Fruit fly (Drosophila melanogaster) whole organism, embryonic: ENCODE measurements around the gene CG32313.

Experiments used
- BEAF-32 ChIP-seq: fragments of 200-800 bp; sonication (Bioruptor generic); optimal IDR thresholded peaks from 3 replicates; lab custom pipeline; 2017; ENCODE audit warnings: missing biosample characterization, missing genetic modification characterization, mild to moderate bottlenecking, moderate library complexity, missing genetic modification reagents
- CG10462 ChIP-seq: fragments of 200-800 bp; sonication (Bioruptor generic); optimal IDR thresholded peaks from 2 replicates; lab custom pipeline; 2016; ENCODE audit warnings: missing biosample characterization, missing genetic modification characterization
- CG10959 ChIP-seq: fragments of 200-800 bp; sonication (Bioruptor generic); IDR thresholded peaks from 2 replicates; pipeline ENCODE4 v1.3.6; 2022; ENCODE audit warnings: missing biosample characterization, missing genetic modification characterization
- CG12071 ChIP-seq: fragments of 200-800 bp; sonication (Bioruptor generic); optimal IDR thresholded peaks from 3 replicates; lab custom pipeline; 2018; ENCODE audit warnings: missing biosample characterization, mild to moderate bottlenecking, missing genetic modification characterization
- CG1233 ChIP-seq: fragments of 200-800 bp; sonication (Bioruptor generic); optimal IDR thresholded peaks from 4 replicates; lab custom pipeline; 2018; ENCODE audit warnings: missing biosample characterization, mild to moderate bottlenecking, missing genetic modification characterization
- CG13775 ChIP-seq: fragments of 200-800 bp; sonication (Bioruptor generic); optimal IDR thresholded peaks from 3 replicates; lab custom pipeline; 2017; ENCODE audit warnings: missing biosample characterization, mild to moderate bottlenecking, missing genetic modification characterization
- CG14710 ChIP-seq: fragments of 200-800 bp; sonication (Bioruptor generic); optimal IDR thresholded peaks from 3 replicates; lab custom pipeline; 2019; ENCODE audit warnings: missing biosample characterization, mild to moderate bottlenecking, missing genetic modification characterization, moderate library complexity
- CG15696 ChIP-seq: fragments of 200-800 bp; sonication (Bioruptor generic); optimal IDR thresholded peaks from 2 replicates; lab custom pipeline; 2019; ENCODE audit warnings: missing biosample characterization, mild to moderate bottlenecking, missing genetic modification characterization, moderate library complexity
- CG18619 ChIP-seq: fragments of 200-800 bp; sonication (Bioruptor generic); optimal IDR thresholded peaks from 3 replicates; lab custom pipeline; 2017; ENCODE audit warnings: missing biosample characterization, mild to moderate bottlenecking, missing genetic modification characterization
- CG2116 ChIP-seq: fragments of 200-800 bp; sonication (Bioruptor generic); optimal IDR thresholded peaks from 3 replicates; lab custom pipeline; 2018; ENCODE audit warnings: missing biosample characterization, mild to moderate bottlenecking, missing genetic modification characterization
- CG30403 ChIP-seq: fragments of 200-800 bp; sonication (Bioruptor generic); optimal IDR thresholded peaks from 3 replicates; lab custom pipeline; 2016; ENCODE audit warnings: missing biosample characterization, missing genetic modification characterization
- CG32767 ChIP-seq: fragments of 200-800 bp; sonication (Bioruptor generic); IDR thresholded peaks from 2 replicates; pipeline ENCODE4 v1.3.6; 2022; ENCODE audit warnings: missing biosample characterization, missing genetic modification characterization
- CG3995 ChIP-seq: fragments of 200-800 bp; sonication (Bioruptor generic); optimal IDR thresholded peaks from 3 replicates; lab custom pipeline; 2016; ENCODE audit warnings: missing biosample characterization, missing genetic modification characterization
- CG4707 ChIP-seq: fragments of 200-800 bp; sonication (Bioruptor generic); optimal IDR thresholded peaks from 2 replicates; lab custom pipeline; 2018; ENCODE audit warnings: missing biosample characterization, mild to moderate bottlenecking, missing genetic modification characterization, moderate library complexity
- CG6254 ChIP-seq: fragments of 200-800 bp; sonication (Bioruptor generic); optimal IDR thresholded peaks from 3 replicates; lab custom pipeline; 2017; ENCODE audit warnings: mild to moderate bottlenecking, missing biosample characterization, missing genetic modification reagents, missing genetic modification characterization
- CG8765 ChIP-seq: fragments of 200-800 bp; sonication (Bioruptor generic); IDR thresholded peaks from 2 replicates; pipeline ENCODE4 v1.3.6; 2022; ENCODE audit warnings: missing biosample characterization, missing genetic modification characterization
- CrebB ChIP-seq: fragments of 200-800 bp; sonication (Bioruptor generic); optimal IDR thresholded peaks from 3 replicates; lab custom pipeline; 2018; ENCODE audit warnings: missing biosample characterization, mild to moderate bottlenecking, missing genetic modification characterization
- Eip74EF ChIP-seq, 2 experiments: fragments of 200-800 bp in 1 of 2; fragments of >200 bp in 1 of 2; sonication (Bioruptor generic) in 1 of 2; optimal IDR thresholded peaks; 2 replicates each; lab custom pipeline; 2017 to 2019; ENCODE audit warnings: missing biosample characterization in 2 of 2, missing genetic modification characterization in 2 of 2, mild to moderate bottlenecking in 1 of 2, moderate library complexity in 1 of 2
- Ets65A ChIP-seq: fragments of 200-800 bp; sonication (Bioruptor generic); peaks from one replicate; lab custom pipeline; 2016; ENCODE audit warnings: missing biosample characterization, missing genetic modification characterization
- HHEX ChIP-seq: fragments of 200-800 bp; sonication (Bioruptor generic); optimal IDR thresholded peaks from 3 replicates; lab custom pipeline; 2017; ENCODE audit warnings: missing biosample characterization, mild to moderate bottlenecking, missing genetic modification characterization, missing genetic modification reagents
- Hmr ChIP-seq: fragments of 200-800 bp; sonication (Bioruptor generic); optimal IDR thresholded peaks from 3 replicates; lab custom pipeline; 2017; ENCODE audit warnings: mild to moderate bottlenecking, missing biosample characterization, missing genetic modification reagents, missing genetic modification characterization
- Hr51 ChIP-seq, 2 experiments: fragments of 200-800 bp; sonication (Bioruptor generic); optimal IDR thresholded peaks; 2 replicates in 1 of 2; 3 replicates in 1 of 2; lab custom pipeline; 2016 to 2018; ENCODE audit warnings: missing biosample characterization in 2 of 2, missing genetic modification characterization in 2 of 2, mild to moderate bottlenecking in 1 of 2, moderate library complexity in 1 of 2
- Jarid2 ChIP-seq: fragments of 200-800 bp; sonication (Bioruptor generic); optimal IDR thresholded peaks from 3 replicates; lab custom pipeline; 2017; ENCODE audit warnings: mild to moderate bottlenecking, missing biosample characterization, missing genetic modification reagents, missing genetic modification characterization
- Nf-YC ChIP-seq: fragments of 200-800 bp; optimal IDR thresholded peaks from 3 replicates; lab custom pipeline; 2019; ENCODE audit warnings: missing biosample characterization, mild to moderate bottlenecking, missing genetic modification characterization, moderate library complexity
- Oli ChIP-seq: fragments of 200-800 bp; sonication (Bioruptor generic); optimal IDR thresholded peaks from 2 replicates; lab custom pipeline; 2018; ENCODE audit warnings: missing biosample characterization, mild to moderate bottlenecking, missing genetic modification characterization, moderate library complexity
- Pdp1 ChIP-seq, 2 experiments: fragments of 200-800 bp; sonication (Bioruptor generic); optimal IDR thresholded peaks; 3 replicates each; lab custom pipeline; 2016; ENCODE audit warnings: missing biosample characterization in 2 of 2, missing genetic modification characterization in 2 of 2, mild to moderate bottlenecking in 1 of 2, moderate library complexity in 1 of 2
- Side ChIP-seq: fragments of 200-800 bp; sonication (Bioruptor generic); optimal IDR thresholded peaks from 2 replicates; lab custom pipeline; 2016; ENCODE audit warnings: missing biosample characterization, missing genetic modification characterization
- Ssrp ChIP-seq: fragments of 200-800 bp; sonication (Bioruptor generic); optimal IDR thresholded peaks from 2 replicates; lab custom pipeline; 2018; ENCODE audit warnings: missing biosample characterization, mild to moderate bottlenecking, missing genetic modification characterization, moderate library complexity
- Trl ChIP-seq, 3 experiments: fragments of >200 bp in 2 of 3; fragments of 200-800 bp in 1 of 3; sonication (Bioruptor generic) in 1 of 3; optimal IDR thresholded peaks; 2 replicates in 1 of 3; 3 replicates in 2 of 3; lab custom pipeline; 2016 to 2017; ENCODE audit warnings: missing biosample characterization in 1 of 3, missing genetic modification characterization in 1 of 3
- YL-1 ChIP-seq: fragments of 200-800 bp; sonication (Bioruptor generic); optimal IDR thresholded peaks from 3 replicates; lab custom pipeline; 2017; ENCODE audit warnings: missing biosample characterization, mild to moderate bottlenecking, missing genetic modification characterization
- az2 ChIP-seq: fragments of 200-800 bp; sonication (Bioruptor generic); optimal IDR thresholded peaks from 3 replicates; lab custom pipeline; 2016; ENCODE audit warnings: missing biosample characterization, missing genetic modification characterization
- caup ChIP-seq: fragments of 200-800 bp; sonication (Bioruptor generic); optimal IDR thresholded peaks from 3 replicates; lab custom pipeline; 2017; ENCODE audit warnings: missing biosample characterization, mild to moderate bottlenecking, missing genetic modification characterization, moderate library complexity; ENCODE audit not compliant: severe bottlenecking
- ci ChIP-seq: fragments of 200-800 bp; sonication (Bioruptor generic); IDR thresholded peaks from 3 replicates; pipeline ENCODE4 v1.3.6; 2022; ENCODE audit warnings: missing biosample characterization, missing genetic modification characterization
- dmrt11E ChIP-seq: fragments of 200-800 bp; sonication (Bioruptor generic); optimal IDR thresholded peaks from 3 replicates; lab custom pipeline; 2018; ENCODE audit warnings: missing biosample characterization, mild to moderate bottlenecking, missing genetic modification characterization, moderate library complexity
- her ChIP-seq: fragments of 200-800 bp; sonication (Bioruptor generic); optimal IDR thresholded peaks from 2 replicates; lab custom pipeline; 2016; ENCODE audit warnings: missing biosample characterization, missing genetic modification characterization
- hkb ChIP-seq, 2 experiments: fragments of 200-800 bp in 1 of 2; fragments of >200 bp in 1 of 2; sonication (Bioruptor generic) in 1 of 2; IDR thresholded peaks in 1 of 2; optimal IDR thresholded peaks in 1 of 2; 2 replicates each; pipeline versions ENCODE4 v1.3.6 to Lab custom; 2017 to 2022; ENCODE audit warnings: missing biosample characterization in 1 of 2, missing genetic modification characterization in 1 of 2
- inv ChIP-seq: fragments of 200-800 bp; sonication (Bioruptor generic); IDR thresholded peaks from 2 replicates; pipeline ENCODE4 v1.3.6; 2022; ENCODE audit warnings: missing biosample characterization, missing genetic modification characterization; ENCODE audit not compliant: partially characterized antibody
- kni ChIP-seq: fragments of 200-800 bp; sonication (Bioruptor generic); optimal IDR thresholded peaks from 3 replicates; lab custom pipeline; 2017; ENCODE audit warnings: mild to moderate bottlenecking, missing biosample characterization, missing genetic modification reagents, missing genetic modification characterization
- lmd ChIP-seq: fragments of 200-800 bp; sonication (Bioruptor generic); IDR thresholded peaks from 2 replicates; pipeline ENCODE4 v1.3.6; 2022; ENCODE audit warnings: missing biosample characterization, missing genetic modification characterization
- pnt ChIP-seq: fragments of 200-800 bp; sonication (Bioruptor generic); optimal IDR thresholded peaks from 3 replicates; lab custom pipeline; 2016; ENCODE audit warnings: missing biosample characterization, missing genetic modification characterization
- psq ChIP-seq: fragments of 200-800 bp; sonication (Bioruptor generic); optimal IDR thresholded peaks from 2 replicates; lab custom pipeline; 2017; ENCODE audit warnings: missing biosample characterization, missing genetic modification characterization
- shn ChIP-seq: fragments of 200-800 bp; sonication (Bioruptor generic); optimal IDR thresholded peaks from 3 replicates; lab custom pipeline; 2016; ENCODE audit warnings: missing biosample characterization, missing genetic modification characterization
- sob ChIP-seq: fragments of 200-800 bp; sonication (Bioruptor generic); IDR thresholded peaks from 2 replicates; pipeline ENCODE4 v1.3.6; 2022; ENCODE audit warnings: missing biosample characterization, missing genetic modification characterization
- sr ChIP-seq: fragments of 200-800 bp; sonication (Bioruptor generic); IDR thresholded peaks from 3 replicates; pipeline ENCODE4 v1.3.6; 2022; ENCODE audit warnings: missing biosample characterization, missing genetic modification characterization
- twi ChIP-seq: fragments of 200-800 bp; optimal IDR thresholded peaks from 2 replicates; lab custom pipeline; 2019; ENCODE audit warnings: missing biosample characterization, mild to moderate bottlenecking, missing genetic modification characterization, moderate library complexity
- yki ChIP-seq: fragments of >200 bp; optimal IDR thresholded peaks from 3 replicates; lab custom pipeline; 2018

Gene CG32313

DNA sequence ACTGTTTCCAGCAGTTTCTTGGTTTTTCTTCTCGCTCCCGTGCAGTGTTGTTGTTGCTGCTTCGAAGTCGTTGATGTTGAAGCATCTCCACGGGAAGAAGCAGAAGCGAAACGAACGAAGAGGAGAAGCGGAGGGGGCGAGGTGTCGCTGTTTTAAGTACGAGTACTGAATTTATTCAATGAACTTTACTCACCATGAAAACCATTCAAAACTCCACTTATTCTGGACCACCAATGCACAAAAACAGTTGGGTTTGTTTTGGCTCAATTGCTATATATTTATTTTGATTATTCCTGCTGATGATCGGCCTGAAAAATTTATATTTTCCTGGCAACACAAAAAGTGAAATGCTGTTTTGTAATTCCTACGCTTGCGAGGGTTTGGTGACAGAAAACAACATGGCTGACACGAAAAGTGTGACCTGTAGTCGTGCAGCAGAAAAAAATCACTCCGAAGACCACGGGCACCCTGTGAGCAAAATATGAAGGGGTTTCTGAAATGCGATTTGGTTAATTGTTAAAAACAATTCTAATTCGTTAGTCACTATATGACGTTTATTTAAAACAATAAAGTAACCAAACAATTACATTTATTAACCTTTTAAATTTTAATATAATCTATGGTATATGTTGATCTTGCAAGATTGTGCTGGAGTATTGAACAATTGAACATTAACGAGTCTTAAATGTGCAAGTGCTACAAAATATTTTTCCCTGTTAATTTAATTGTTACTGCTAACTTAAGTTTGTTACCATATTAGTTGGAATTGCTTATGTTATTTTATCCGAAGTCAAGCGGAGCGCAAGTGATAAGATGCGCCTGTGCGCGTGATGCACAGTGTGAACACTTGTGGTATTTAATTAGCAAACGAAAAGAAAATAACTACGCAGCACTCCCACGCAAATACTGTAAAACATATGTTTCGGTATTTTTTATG, 22.9 kb upstream of the CG32313 start, which contains the start of gene CG7879:
Gene CG7879 (minus strand): TSS at position 384 of the 937 bp plus-strand sequence.
- TF ChIP-seq sr (peak; percentile 91), inv (no peak), Trl (optimal IDR thresholded peaks at IDR 0.05; lab: Kevin White, UChicago) (no peak), Trl (GFP tag; optimal IDR thresholded peaks at IDR 0.05; lab: Kevin White, UChicago) (no peak), Hmr (peak; percentile 10), kni (GFP tag; lab: Kevin White, UChicago) (no peak), CG8765 (0 out of 2 replicates have a peak, but pooled peaks have one; percentile 14), CG4707 (GFP tag; lab: Kevin White, UChicago) (peak; percentile 19), CG30403 (peak; percentile 68), shn (GFP tag; lab: Kevin White, UChicago) (no peak), Oli (tag; lab: Kevin White, UChicago) (peak; percentile 42), CG12071 (peak; percentile 9), psq (GFP tag; lab: Kevin White, UChicago) (peak; percentile 43), HHEX (GFP tag; lab: Kevin White, UChicago) (peak; percentile 22), CG10462 (GFP tag; lab: Kevin White, UChicago) (no peak), CG13775 (GFP tag; lab: Kevin White, UChicago) (peak; percentile 22), Hr51 (GFP tag; optimal IDR thresholded peaks at IDR 0.05; lab: Kevin White, UChicago) (peak in 1 of 2 experiments; percentile 21), CG6254 (GFP tag; lab: Kevin White, UChicago) (peak; percentile 99), sob (GFP tag; lab: Robert Waterston, UW) (0 out of 2 replicates have a peak, but pooled peaks have one; percentile 18), caup (peak; percentile 45), CG15696 (tag; lab: Kevin White, UChicago) (no peak), dmrt11E (tag; lab: Kevin White, UChicago) (peak; percentile 32), CG10959 (GFP tag; lab: Robert Waterston, UW) (no peak), pnt (GFP tag; lab: Kevin White, UChicago) (peak; percentile 14), ci (GFP tag; lab: Robert Waterston, UW) (peak; percentile 65), CG1233 (GFP tag; lab: Kevin White, UChicago) (peak; percentile 27), hkb (optimal IDR thresholded peaks at IDR 0.05; lab: Kevin White, UChicago) (no peak), hkb (GFP tag; IDR thresholded peaks at IDR 0.05; lab: Robert Waterston, UW) (0 out of 2 replicates have a peak, but pooled peaks have one; percentile 24), CrebB (tag; lab: Kevin White, UChicago) (no peak), CG3995 (GFP tag; lab: Kevin White, UChicago) (peak; percentile 55), twi (no peak), YL-1 (GFP tag; lab: Kevin White, UChicago) (peak; percentile 91), CG14710 (tag; lab: Kevin White, UChicago) (peak; percentile 72), lmd (peak; percentile 33; the same call in 1 of the 2 replicates), yki (lab: Kevin White, UChicago) (no peak), az2 (GFP tag; lab: Kevin White, UChicago) (peak; percentile 15), Ets65A (GFP tag; lab: Kevin White, UChicago) (peak; percentile 81), her (no peak), Side (GFP tag; lab: Kevin White, UChicago) (no peak), CG32767 (GFP tag; lab: Robert Waterston, UW) (peak; percentile 55; the same call in 1 of the 2 replicates), BEAF-32 (peak; percentile 43), CG18619 (GFP tag; lab: Kevin White, UChicago) (peak; percentile 7), Eip74EF (GFP tag; optimal IDR thresholded peaks at IDR 0.05; lab: Kevin White, UChicago) (no peak), Pdp1 (GFP tag; optimal IDR thresholded peaks at IDR 0.05; lab: Kevin White, UChicago) (peak in 1 of 2 experiments; percentile 76), Ssrp (tag; lab: Kevin White, UChicago) (peak; percentile 1), Nf-YC (tag; lab: Kevin White, UChicago) (peak; percentile 33), Jarid2 (GFP tag; lab: Kevin White, UChicago) (peak; percentile 31), CG2116 (GFP tag; lab: Kevin White, UChicago) (no peak)
